Worm (Caenorhabditis elegans) whole organism, L3 larva: ENCODE data around the gene dyla-1.
"Not testable (repeated sequence)": the region's sequence is repeated elsewhere in the genome, so short reads cannot be mapped to it uniquely, and the experiment has no call there.

Experiments used
- ama-1 ChIP-seq: fragments of 150-350 bp; optimal IDR thresholded peaks from 2 replicates; lab custom pipeline; 2018
- elt-3 ChIP-seq, 3 experiments: fragments of 150-350 bp in 1 of 3; sonication (generic microtip) in 2 of 3; optimal IDR thresholded peaks; 2 replicates in 2 of 3; 4 replicates in 1 of 3; lab custom pipeline; 2014 to 2017; ENCODE audit warnings: missing biosample characterization in 3 of 3, missing genetic modification characterization in 3 of 3
- fos-1 ChIP-seq: fragments of 150-350 bp; optimal IDR thresholded peaks from 2 replicates; lab custom pipeline; 2014; ENCODE audit warnings: missing biosample characterization, missing genetic modification characterization
- lin-39 ChIP-seq: fragments of 150-350 bp; optimal IDR thresholded peaks from 2 replicates; lab custom pipeline; 2018; ENCODE audit warnings: missing biosample characterization, missing genetic modification reagents, missing genetic modification characterization
- nhr-76 ChIP-seq: fragments of 150-350 bp; sonication (generic microtip); optimal IDR thresholded peaks from 5 replicates; lab custom pipeline; 2014; ENCODE audit warnings: missing biosample characterization, missing genetic modification characterization
- pqm-1 ChIP-seq: fragments of 150-350 bp; optimal IDR thresholded peaks from 2 replicates; lab custom pipeline; 2017; ENCODE audit warnings: missing biosample characterization, missing genetic modification characterization, inconsistent platforms
- snpc-4 ChIP-seq: fragments of 150-350 bp; optimal IDR thresholded peaks from 2 replicates; lab custom pipeline; 2014; ENCODE audit warnings: missing biosample characterization, missing genetic modification characterization
- unc-39 ChIP-seq: sonication (generic microtip); optimal IDR thresholded peaks from 4 replicates; lab custom pipeline; 2017; ENCODE audit warnings: missing biosample characterization, missing genetic modification characterization

- TF ChIP-seq elt-3 (tag; optimal IDR thresholded peaks at IDR 0.05; lab: Kevin White, UChicago); ama-1; snpc-4 (tag; lab: Kevin White, UChicago); lin-39 (tag; lab: Kevin White, UChicago); nhr-76 (tag; lab: Kevin White, UChicago); pqm-1 (tag; lab: Kevin White, UChicago); fos-1; unc-39: not testable (repeated sequence)
These were observed 6.1 kb upstream of the dyla-1 start, which contains the start of gene F41G4.13 for ce11 chrX:16834691-16835090.
